Worm (Caenorhabditis elegans): ENCODE data around the gene cor-1.
"Not testable (repeated sequence)": the region's sequence is repeated elsewhere in the genome, so short reads cannot be mapped to it uniquely, and the experiment has no call there.

The cor-1 gene

DNA sequence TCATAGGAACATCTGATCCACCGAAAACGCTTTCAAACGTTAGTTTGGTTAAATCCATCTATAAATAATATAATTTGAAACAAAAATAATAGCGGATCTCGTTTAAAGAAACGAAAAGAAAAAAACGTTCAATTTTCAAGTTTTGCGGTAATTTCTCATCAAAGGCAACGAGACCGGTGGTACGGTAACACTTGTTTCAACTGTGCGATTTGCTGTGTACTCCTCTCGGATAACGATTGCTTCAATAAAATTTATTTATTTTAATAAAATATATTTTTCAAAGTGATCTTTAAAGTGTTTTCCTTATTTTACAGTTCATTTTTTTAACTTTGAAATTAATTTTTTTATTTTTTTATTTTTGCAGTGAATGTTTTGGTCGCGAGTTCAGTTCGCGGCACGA, 30.3 kb upstream of the cor-1 start, which contains the start of the genes rde-4 and cox-14:
Gene rde-4, minus strand, starts transcription at position 60 of the 400 bp plus-strand sequence.
Gene cox-14, plus strand, starts transcription at position 356 of the 400 bp plus-strand sequence.
- TF ChIP-seq cebp-2 (GFP tag; IDR thresholded peaks at IDR 0.05) (no peak), F49E8.2 (tag; optimal IDR thresholded peaks at IDR 0.05; ENCODE audit: insufficient read depth) (no peak), lsl-1 (GFP tag; optimal IDR thresholded peaks at IDR 0.05) (peak; percentile 88), C17E4.6 (GFP tag; IDR thresholded peaks at IDR 0.05) (no peak), mxl-1 (tag; optimal IDR thresholded peaks at IDR 0.05) (no peak), nfya-1 (tag; optimal IDR thresholded peaks at IDR 0.05; ENCODE audit: borderline replicate concordance, insufficient read depth) (no peak), die-1 (tag; optimal IDR thresholded peaks at IDR 0.05) (no peak), lin-35 (GFP tag; optimal IDR thresholded peaks at IDR 0.05) (peak in 1 of 3 experiments; percentile 86), dpl-1 (GFP tag; optimal IDR thresholded peaks at IDR 0.05) (peak; percentile 27), ZK185.1 (tag; optimal IDR thresholded peaks at IDR 0.05; ENCODE audit: poor library complexity, severe bottlenecking) (peak; percentile 39), pha-4 (tag; optimal IDR thresholded peaks at IDR 0.05) (peak; percentile 32), snpc-1.3 (tag; optimal IDR thresholded peaks at IDR 0.05; ENCODE audit: insufficient read depth) (peak; percentile 48), lin-54 (GFP tag; optimal IDR thresholded peaks at IDR 0.05) (peak; percentile 62), F33H1.4 (GFP tag; IDR thresholded peaks at IDR 0.05) (no peak), snpc-4 (GFP tag; optimal IDR thresholded peaks at IDR 0.05) (peak; percentile 29), snpc-4 (tag; optimal IDR thresholded peaks at IDR 0.05) (peak in 1 of 4 experiments; percentile 9), efl-1 (GFP tag; optimal IDR thresholded peaks at IDR 0.05) (peak; percentile 48), ztf-25 (GFP tag; IDR thresholded peaks at IDR 0.05) (no peak), B0336.3 (GFP tag; IDR thresholded peaks at IDR 0.05) (no peak), F23B12.7 (tag; optimal IDR thresholded peaks at IDR 0.05; ENCODE audit: insufficient read depth) (peak; percentile 72), ccch-3 (GFP tag; optimal IDR thresholded peaks at IDR 0.05) (no peak), xnd-1 (tag; optimal IDR thresholded peaks at IDR 0.05) (peak; percentile 22), let-607 (tag; optimal IDR thresholded peaks at IDR 0.05) (peak in 1 of 2 experiments; percentile 50), Y53F4B.3 (GFP tag; IDR thresholded peaks at IDR 0.05) (no peak), dox-1 (GFP tag; IDR thresholded peaks at IDR 0.05) (no peak), madf-10 (tag; optimal IDR thresholded peaks at IDR 0.05) (peak; percentile 23), K11D2.4 (GFP tag; IDR thresholded peaks at IDR 0.05) (no peak)

DNA sequence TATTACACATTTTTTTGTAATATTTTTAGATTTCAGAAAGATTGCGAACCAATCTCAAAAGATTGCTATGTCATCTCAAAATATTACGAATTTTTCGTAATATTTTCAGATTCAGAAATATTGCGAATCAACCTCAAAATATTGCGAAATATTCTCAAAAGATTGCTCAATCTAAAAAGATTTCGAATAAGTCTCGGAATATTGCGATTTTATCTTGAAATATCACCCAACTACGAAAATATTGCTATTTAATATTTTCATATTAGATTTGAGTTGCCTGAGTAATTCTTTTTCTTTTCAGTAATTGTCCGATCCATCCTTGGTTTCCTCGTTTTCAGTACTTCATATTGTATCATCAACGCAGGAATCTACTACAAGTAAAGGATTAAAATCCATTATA, 27.1 kb upstream of the cor-1 start, which contains the start of gene Y70G10A.4:
Gene Y70G10A.4, plus strand, starts transcription at position 301 of the 400 bp plus-strand sequence.
- not testable (repeated sequence) for TF ChIP-seq tbx-9 (tag; optimal IDR thresholded peaks at IDR 0.05; ENCODE audit: borderline replicate concordance); chd-7 (tag; optimal IDR thresholded peaks at IDR 0.05); ama-1 (optimal IDR thresholded peaks at IDR 0.05); ama-1 (GFP tag; optimal IDR thresholded peaks at IDR 0.05)

DNA sequence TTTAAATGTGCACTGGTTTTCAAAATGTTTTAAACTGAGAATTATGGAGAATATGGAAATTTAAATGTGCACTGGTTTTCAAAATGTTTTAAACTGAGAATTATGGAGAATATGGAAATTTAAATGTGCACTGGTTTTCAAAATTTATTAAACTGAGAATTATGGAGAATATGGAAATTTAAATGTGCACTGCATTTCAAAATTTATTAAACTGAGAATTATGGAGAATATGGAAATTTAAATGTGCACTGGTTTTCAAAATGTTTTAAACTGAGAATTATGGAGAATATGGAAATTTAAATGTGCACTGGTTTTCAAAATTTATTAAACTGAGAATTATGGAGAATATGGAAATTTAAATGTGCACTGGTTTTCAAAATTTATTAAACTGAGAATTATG, 23.9 kb upstream of the cor-1 start:
- TF ChIP-seq ZK185.1 (tag; optimal IDR thresholded peaks at IDR 0.05; ENCODE audit: poor library complexity, severe bottlenecking) = peak; percentile 89

ce11 chrIII:10231641-10232040, 17.3 kb upstream of the cor-1 start:
- TF ChIP-seq F37B4.10 (GFP tag; IDR thresholded peaks at IDR 0.05) (no peak), dpff-1 (tag; optimal IDR thresholded peaks at IDR 0.05) (no peak), lin-54 (GFP tag; optimal IDR thresholded peaks at IDR 0.05) (no peak), ama-1 (optimal IDR thresholded peaks at IDR 0.05) (no peak), ama-1 (GFP tag; optimal IDR thresholded peaks at IDR 0.05) (no peak), B0019.2 (GFP tag; conservative IDR thresholded peaks at IDR 0.05) (no peak), B0035.1 (tag; optimal IDR thresholded peaks at IDR 0.05) (no peak), let-526 (GFP tag; IDR thresholded peaks at IDR 0.05) (no peak), pha-4 (tag; optimal IDR thresholded peaks at IDR 0.05) (no peak)
